Worm (Caenorhabditis elegans) whole organism, L3 larva: Measurements from ENCODE around the gene C50H11.8.

Source experiments
- R02D3.7 ChIP-seq: fragments of 150-350 bp; optimal IDR thresholded peaks from 2 replicates; lab custom pipeline; 2014; ENCODE audit warnings: missing biosample characterization, missing genetic modification characterization
- aly-2 ChIP-seq: fragments of 150-350 bp; optimal IDR thresholded peaks from 2 replicates; lab custom pipeline; 2014; ENCODE audit warnings: missing biosample characterization, missing genetic modification characterization
- ama-1 ChIP-seq: fragments of 150-350 bp; optimal IDR thresholded peaks from 2 replicates; lab custom pipeline; 2018
- ceh-16 ChIP-seq: sonication (generic microtip); optimal IDR thresholded peaks from 2 replicates; lab custom pipeline; 2017; ENCODE audit warnings: missing biosample characterization, missing genetic modification characterization
- ceh-28 ChIP-seq: fragments of 150-350 bp; optimal IDR thresholded peaks from 2 replicates; lab custom pipeline; 2014; ENCODE audit warnings: missing biosample characterization, missing genetic modification reagents, missing genetic modification characterization
- ceh-9 ChIP-seq: sonication (generic microtip); optimal IDR thresholded peaks from 2 replicates; lab custom pipeline; 2018; ENCODE audit warnings: missing biosample characterization, missing genetic modification characterization
- daf-12 ChIP-seq: fragments of 150-350 bp; optimal IDR thresholded peaks from 2 replicates; lab custom pipeline; 2014; ENCODE audit warnings: missing biosample characterization, missing genetic modification reagents, missing genetic modification characterization
- egl-27 ChIP-seq: sonication (generic microtip); optimal IDR thresholded peaks from 4 replicates; lab custom pipeline; 2017; ENCODE audit warnings: missing biosample characterization, missing genetic modification reagents, missing genetic modification characterization
- egl-5 ChIP-seq: fragments of 150-350 bp; optimal IDR thresholded peaks from 2 replicates; lab custom pipeline; 2017; ENCODE audit warnings: missing biosample characterization, missing genetic modification reagents, missing genetic modification characterization, inconsistent platforms
- elt-1 ChIP-seq: fragments of 150-350 bp; optimal IDR thresholded peaks from 2 replicates; lab custom pipeline; 2014; ENCODE audit warnings: missing biosample characterization, missing genetic modification characterization
- elt-2 ChIP-seq: sonication (generic microtip); optimal IDR thresholded peaks from 2 replicates; lab custom pipeline; 2016; ENCODE audit warnings: missing genetic modification reagents, mild to moderate bottlenecking, missing genetic modification characterization, missing compliant biosample characterization
- elt-3 ChIP-seq, 3 experiments: fragments of 150-350 bp in 1 of 3; sonication (generic microtip) in 2 of 3; optimal IDR thresholded peaks; 2 replicates in 2 of 3; 4 replicates in 1 of 3; lab custom pipeline; 2014 to 2017; ENCODE audit warnings: missing biosample characterization in 3 of 3, missing genetic modification characterization in 3 of 3
- eor-1 ChIP-seq, 2 experiments: fragments of 150-350 bp; optimal IDR thresholded peaks; 2 replicates each; lab custom pipeline; 2014 to 2018; ENCODE audit warnings: missing biosample characterization in 2 of 2, missing genetic modification characterization in 2 of 2
- fkh-10 ChIP-seq: sonication (generic microtip); optimal IDR thresholded peaks from 2 replicates; lab custom pipeline; 2017; ENCODE audit warnings: missing biosample characterization, missing genetic modification reagents, missing genetic modification characterization
- fkh-2 ChIP-seq: fragments of 150-350 bp; optimal IDR thresholded peaks from 2 replicates; lab custom pipeline; 2014; ENCODE audit warnings: missing biosample characterization, missing genetic modification reagents, missing genetic modification characterization
- fos-1 ChIP-seq: fragments of 150-350 bp; optimal IDR thresholded peaks from 2 replicates; lab custom pipeline; 2014; ENCODE audit warnings: missing biosample characterization, missing genetic modification characterization
- jun-1 ChIP-seq: fragments of 150-350 bp; optimal IDR thresholded peaks from 2 replicates; lab custom pipeline; 2014; ENCODE audit warnings: missing biosample characterization, missing genetic modification reagents, missing genetic modification characterization
- lin-15B ChIP-seq: fragments of 150-350 bp; optimal IDR thresholded peaks from 2 replicates; lab custom pipeline; 2014; ENCODE audit warnings: missing biosample characterization, missing genetic modification characterization
- lin-39 ChIP-seq: fragments of 150-350 bp; optimal IDR thresholded peaks from 2 replicates; lab custom pipeline; 2018; ENCODE audit warnings: missing biosample characterization, missing genetic modification reagents, missing genetic modification characterization
- mdl-1 ChIP-seq: fragments of 150-350 bp; optimal IDR thresholded peaks from 2 replicates; lab custom pipeline; 2014; ENCODE audit warnings: missing biosample characterization, missing genetic modification characterization
- nhr-11 ChIP-seq: fragments of 150-350 bp; optimal IDR thresholded peaks from 2 replicates; lab custom pipeline; 2014; ENCODE audit warnings: missing biosample characterization, missing genetic modification characterization
- nhr-12 ChIP-seq: fragments of 150-350 bp; optimal IDR thresholded peaks from 2 replicates; lab custom pipeline; 2014; ENCODE audit warnings: missing biosample characterization, missing genetic modification characterization
- nhr-23 ChIP-seq: fragments of 150-350 bp; optimal IDR thresholded peaks from 2 replicates; lab custom pipeline; 2014; ENCODE audit warnings: missing biosample characterization, missing genetic modification reagents, missing genetic modification characterization
- nhr-237 ChIP-seq: fragments of 150-350 bp; optimal IDR thresholded peaks from 2 replicates; lab custom pipeline; 2014; ENCODE audit warnings: missing biosample characterization, missing genetic modification characterization
- nhr-25 ChIP-seq: sonication (generic microtip); optimal IDR thresholded peaks from 2 replicates; lab custom pipeline; 2017; ENCODE audit warnings: missing biosample characterization, missing genetic modification characterization
- nhr-28 ChIP-seq: fragments of 150-350 bp; optimal IDR thresholded peaks from 2 replicates; lab custom pipeline; 2014; ENCODE audit warnings: missing biosample characterization, missing genetic modification characterization
- nhr-67 ChIP-seq: fragments of 150-350 bp; optimal IDR thresholded peaks from 2 replicates; lab custom pipeline; 2014; ENCODE audit warnings: missing biosample characterization, missing genetic modification characterization
- nhr-76 ChIP-seq: fragments of 150-350 bp; sonication (generic microtip); optimal IDR thresholded peaks from 5 replicates; lab custom pipeline; 2014; ENCODE audit warnings: missing biosample characterization, missing genetic modification characterization
- nhr-77 ChIP-seq: fragments of 150-350 bp; optimal IDR thresholded peaks from 2 replicates; lab custom pipeline; 2014; ENCODE audit warnings: missing biosample characterization, missing genetic modification characterization
- pha-4 ChIP-seq: fragments of 150-350 bp; optimal IDR thresholded peaks from 2 replicates; lab custom pipeline; 2014; ENCODE audit warnings: missing biosample characterization, missing genetic modification reagents, missing genetic modification characterization
- pqm-1 ChIP-seq: fragments of 150-350 bp; optimal IDR thresholded peaks from 2 replicates; lab custom pipeline; 2017; ENCODE audit warnings: missing biosample characterization, missing genetic modification characterization, inconsistent platforms
- sea-2 ChIP-seq: fragments of 150-350 bp; sonication (generic microtip); optimal IDR thresholded peaks from 4 replicates; lab custom pipeline; 2014; ENCODE audit warnings: missing biosample characterization, missing genetic modification reagents, missing genetic modification characterization
- snpc-4 ChIP-seq: fragments of 150-350 bp; optimal IDR thresholded peaks from 2 replicates; lab custom pipeline; 2014; ENCODE audit warnings: missing biosample characterization, missing genetic modification characterization
- tbx-2 ChIP-seq: sonication (generic microtip); optimal IDR thresholded peaks from 2 replicates; lab custom pipeline; 2016; ENCODE audit warnings: mild to moderate bottlenecking, missing genetic modification characterization, missing compliant biosample characterization
- ztf-11 ChIP-seq: fragments of 150-350 bp; optimal IDR thresholded peaks from 2 replicates; lab custom pipeline; 2014; ENCODE audit warnings: missing biosample characterization, missing genetic modification characterization
- ztf-4 ChIP-seq: fragments of 150-350 bp; optimal IDR thresholded peaks from 2 replicates; lab custom pipeline; 2014; ENCODE audit warnings: missing biosample characterization, missing genetic modification characterization

Gene C50H11.8

ce11 chrV:3081471-3081870, 27.1 kb downstream of the C50H11.8 start, which contains the start of gene srt-7:
srt-7 (plus strand) TSS chrV:3081771.
- TF ChIP-seq tbx-2 (no peak), nhr-76 (no peak), elt-2 (no peak), lin-15B (tag; lab: Kevin White, UChicago) (no peak), ztf-11 (no peak), aly-2 (tag; lab: Kevin White, UChicago) (no peak), ceh-9 (tag; lab: Kevin White, UChicago) (no peak), snpc-4 (tag; lab: Kevin White, UChicago) (no peak), pha-4 (tag; lab: Kevin White, UChicago) (no peak), fos-1 (tag; lab: Kevin White, UChicago) (no peak), ama-1 (lab: Kevin White, UChicago) (no peak), elt-1 (no peak), nhr-67 (tag; lab: Kevin White, UChicago) (no peak), mdl-1 (tag; lab: Kevin White, UChicago) (no peak)

- TF ChIP-seq aly-2 (tag; lab: Kevin White, UChicago) (no peak), ama-1 (lab: Kevin White, UChicago) (no peak), egl-5 (no peak), ztf-4 (tag; lab: Kevin White, UChicago) (no peak), nhr-25 (tag; lab: Kevin White, UChicago) (no peak), daf-12 (tag; lab: Kevin White, UChicago) (no peak), fkh-2 (tag; lab: Kevin White, UChicago) (no peak), nhr-67 (tag; lab: Kevin White, UChicago) (no peak), elt-3 (tag; optimal IDR thresholded peaks at IDR 0.05; lab: Kevin White, UChicago) (no peak), nhr-11 (no peak), nhr-28 (tag; lab: Kevin White, UChicago) (no peak), nhr-77 (tag; lab: Kevin White, UChicago) (no peak), pqm-1 (tag; lab: Kevin White, UChicago) (no peak)
- TF ChIP-seq, all 47 proteins: peak for 0
These were observed 31.9 kb downstream of the C50H11.8 start, which contains the start of gene srt-8 for ce11 chrV:3086260-3086659. srt-8 (plus strand) TSS chrV:3086560.

ce11 chrV:3088768-3089167, 34.4 kb downstream of the C50H11.8 start, which contains the start of gene acs-21:
acs-21 (plus strand) TSS chrV:3089068.
- TF ChIP-seq egl-27 (tag; lab: Kevin White, UChicago) (no peak), ceh-16 (no peak), sea-2 (GFP tag; lab: Kevin White, UChicago) (no peak), nhr-23 (tag; lab: Kevin White, UChicago) (no peak), ceh-28 (tag; lab: Kevin White, UChicago) (no peak), eor-1 (tag; optimal IDR thresholded peaks at IDR 0.05; lab: Kevin White, UChicago) (no peak), lin-39 (tag; lab: Kevin White, UChicago) (no peak), lin-15B (tag; lab: Kevin White, UChicago) (no peak), ztf-4 (tag; lab: Kevin White, UChicago) (no peak), R02D3.7 (tag; lab: Kevin White, UChicago) (no peak), jun-1 (no peak), daf-12 (tag; lab: Kevin White, UChicago) (no peak)

ce11 chrV:3094351-3094750, 40.0 kb downstream of the C50H11.8 start, which contains the start of gene cyp-33C9:
cyp-33C9 (minus strand) TSS chrV:3094561.
- TF ChIP-seq nhr-12 (tag; lab: Kevin White, UChicago) (no peak), elt-2 (peak; percentile 20), fkh-10 (GFP tag; lab: Kevin White, UChicago) (no peak), pha-4 (tag; lab: Kevin White, UChicago) (peak; percentile 59), nhr-28 (tag; lab: Kevin White, UChicago) (no peak), nhr-237 (tag; lab: Kevin White, UChicago) (no peak)

ce11 chrV:3100527-3100926, 46.2 kb downstream of the C50H11.8 start:
- TF ChIP-seq sea-2 (GFP tag; lab: Kevin White, UChicago) = no peak
- TF ChIP-seq nhr-23 (tag; lab: Kevin White, UChicago) = no peak
